Worm (Caenorhabditis elegans): ENCODE data around the gene grl-6.

DNA sequence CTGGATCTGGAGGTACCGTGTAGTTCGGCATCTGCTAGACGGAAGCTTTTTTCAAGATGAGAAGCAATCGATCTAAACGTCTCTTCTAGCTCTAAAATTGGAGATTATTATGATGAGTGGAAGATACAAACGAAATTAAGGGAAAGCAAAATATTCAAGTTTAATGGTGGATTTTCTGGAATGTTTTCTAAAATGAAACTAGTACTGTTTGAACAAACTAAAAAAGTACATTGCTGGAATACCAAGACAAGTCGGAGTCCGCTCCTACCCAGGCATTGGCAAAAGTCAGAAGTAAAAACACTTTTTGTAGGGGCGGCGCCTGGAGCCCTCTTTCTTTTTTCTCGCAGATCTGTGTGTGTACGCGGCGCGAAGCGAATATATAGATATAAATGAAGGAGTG lies 34.0 kb upstream of the grl-6 start, which contains the start of gene gar-1:
- TF ChIP-seq him-1 (tag; optimal IDR thresholded peaks at IDR 0.05): no peak
- no peak for TF ChIP-seq W03F9.2 (tag; optimal IDR thresholded peaks at IDR 0.05)
- TF ChIP-seq dao-5 (tag; optimal IDR thresholded peaks at IDR 0.05): no peak

Data from whole organism, L4/young adult.